Worm (Caenorhabditis elegans) whole organism, young adult: ENCODE data around the gene ubxn-4.

ENCODE experiments used
- F57A8.1 ChIP-seq: fragments of 200-800 bp; sonication (Bioruptor generic); optimal IDR thresholded peaks from 2 replicates; lab custom pipeline; 2018; ENCODE audit warnings: mild to moderate bottlenecking, missing genetic modification characterization, moderate library complexity, missing compliant biosample characterization
- Y53F4B.3 ChIP-seq: fragments of 200-800 bp; sonication (Bioruptor generic); IDR thresholded peaks from 2 replicates; pipeline ENCODE4 v1.3.6; 2022; ENCODE audit warnings: missing genetic modification reagents, missing genetic modification characterization, missing compliant biosample characterization
- die-1 ChIP-seq: sonication (generic microtip); optimal IDR thresholded peaks from 2 replicates; lab custom pipeline; 2016; ENCODE audit warnings: missing genotype, mild to moderate bottlenecking, missing genetic modification characterization, missing compliant biosample characterization
- egl-18 ChIP-seq: fragments of 200-800 bp; sonication (Bioruptor generic); IDR thresholded peaks from 2 replicates; pipeline ENCODE4 v1.3.6; 2022; ENCODE audit warnings: missing genetic modification reagents, missing genetic modification characterization, missing compliant biosample characterization
- lsl-1 ChIP-seq: fragments of 200-800 bp; sonication (Bioruptor generic); optimal IDR thresholded peaks from 2 replicates; lab custom pipeline; 2018; ENCODE audit warnings: mild to moderate bottlenecking, missing genetic modification characterization, moderate library complexity, missing compliant biosample characterization
- mes-4 ChIP-seq: sonication (generic microtip); optimal IDR thresholded peaks from 2 replicates; lab custom pipeline; 2016; ENCODE audit warnings: missing genotype, missing genetic modification characterization, missing compliant biosample characterization
- nhr-27 ChIP-seq: fragments of 200-800 bp; sonication (Bioruptor generic); optimal IDR thresholded peaks from 2 replicates; lab custom pipeline; 2018; ENCODE audit warnings: mild to moderate bottlenecking, missing genetic modification characterization, moderate library complexity, missing compliant biosample characterization
- snpc-3.4 ChIP-seq: sonication (generic microtip); optimal IDR thresholded peaks from 2 replicates; lab custom pipeline; 2017; ENCODE audit warnings: missing genetic modification characterization, mild to moderate bottlenecking, missing compliant biosample characterization, antibody characterized with exemption, moderate library complexity, missing genotype, missing genetic modification reagents

ce11 chrIII:8400478-8400877 is 4.9 kb downstream of the ubxn-4 start:
- TF ChIP-seq mes-4 (tag; lab: Kevin White, UChicago) (no peak), nhr-27 (tag; lab: Kevin White, UChicago) (no peak), Y53F4B.3 (GFP tag; lab: Robert Waterston, UW) (no peak), lsl-1 (no peak), snpc-3.4 (no peak), F57A8.1 (GFP tag; lab: Kevin White, UChicago) (no peak), die-1 (tag; lab: Kevin White, UChicago) (no peak), egl-18 (no peak)
